Fruit fly (Drosophila melanogaster) whole organism, embryonic: Measurements from ENCODE around the gene TTLL5.

Experiments
- CG10267 ChIP-seq: fragments of 200-800 bp; sonication (Bioruptor generic); optimal IDR thresholded peaks from 2 replicates; lab custom pipeline; 2018; ENCODE audit warnings: missing biosample characterization, mild to moderate bottlenecking, missing genetic modification characterization, moderate library complexity
- CG6175 ChIP-seq: fragments of 200-800 bp; sonication (Bioruptor generic); IDR thresholded peaks from 3 replicates; pipeline ENCODE4 v1.3.6; 2022; ENCODE audit warnings: missing biosample characterization, missing genetic modification characterization
- Hr78 ChIP-seq, 2 experiments: fragments of 200-800 bp in 1 of 2; fragments of >200 bp in 1 of 2; sonication (Bioruptor generic) in 1 of 2; optimal IDR thresholded peaks; 2 replicates each; lab custom pipeline; 2017 to 2019; ENCODE audit warnings: missing biosample characterization in 2 of 2, missing genetic modification characterization in 2 of 2, mild to moderate bottlenecking in 1 of 2, moderate library complexity in 1 of 2

DNA sequence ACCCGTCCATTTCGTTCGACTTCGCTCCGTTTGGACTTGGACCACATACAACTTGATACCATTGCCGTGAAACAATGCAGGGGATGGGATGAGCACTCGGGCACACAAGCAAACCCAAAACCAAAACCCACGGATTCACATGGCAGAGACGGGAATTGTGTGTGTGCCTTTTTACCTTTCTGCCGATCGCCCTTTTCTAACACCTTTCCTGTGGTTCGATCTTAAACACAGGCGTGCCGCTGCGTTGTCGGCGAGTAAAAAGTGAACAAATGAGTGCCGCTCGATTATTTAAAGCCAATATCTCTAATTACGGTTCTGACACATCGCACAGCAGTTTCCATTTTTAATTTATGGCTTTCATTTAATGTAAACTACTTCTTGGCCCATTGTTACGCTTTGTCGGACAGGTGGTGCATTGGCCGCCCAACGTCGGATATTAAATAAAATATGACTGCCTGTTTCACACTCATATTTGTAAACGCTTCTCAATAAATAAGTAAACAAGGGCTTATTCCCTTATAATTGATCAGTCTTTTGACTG, 45.4 kb downstream of the TTLL5 start:
- no peak for TF ChIP-seq CG10267 (tag; lab: Kevin White, UChicago)
- no peak for TF ChIP-seq CG6175
- TF ChIP-seq Hr78 (GFP tag; optimal IDR thresholded peaks at IDR 0.05; lab: Kevin White, UChicago): no peak
